Fruit fly (Drosophila melanogaster) whole organism, embryonic: ENCODE data around the gene CG14054.

ENCODE experiments used
- B-H1 ChIP-seq: fragments of 200-800 bp; sonication (Bioruptor generic); IDR thresholded peaks from 3 replicates; pipeline ENCODE4 v1.3.6; 2022; ENCODE audit warnings: missing biosample characterization, missing genetic modification characterization
- BEAF-32 ChIP-seq: fragments of 200-800 bp; sonication (Bioruptor generic); optimal IDR thresholded peaks from 3 replicates; lab custom pipeline; 2017; ENCODE audit warnings: missing biosample characterization, missing genetic modification characterization, mild to moderate bottlenecking, moderate library complexity, missing genetic modification reagents
- CG10274 ChIP-seq: fragments of 200-800 bp; sonication (Bioruptor generic); optimal IDR thresholded peaks from 3 replicates; lab custom pipeline; 2017; ENCODE audit warnings: missing biosample characterization, mild to moderate bottlenecking, missing genetic modification characterization
- CG10321 ChIP-seq: fragments of 200-800 bp; sonication (Bioruptor generic); IDR thresholded peaks from 2 replicates; pipeline ENCODE4 v1.3.6; 2022; ENCODE audit warnings: missing biosample characterization, missing genetic modification characterization
- CG14710 ChIP-seq: fragments of 200-800 bp; sonication (Bioruptor generic); optimal IDR thresholded peaks from 3 replicates; lab custom pipeline; 2019; ENCODE audit warnings: missing biosample characterization, mild to moderate bottlenecking, missing genetic modification characterization, moderate library complexity
- CG15269 ChIP-seq: fragments of 200-800 bp; sonication (Bioruptor generic); optimal IDR thresholded peaks from 2 replicates; lab custom pipeline; 2018; ENCODE audit warnings: missing biosample characterization, mild to moderate bottlenecking, missing genetic modification characterization, moderate library complexity
- CG1603 ChIP-seq: fragments of 200-800 bp; sonication (Bioruptor generic); optimal IDR thresholded peaks from 2 replicates; lab custom pipeline; 2019; ENCODE audit warnings: missing biosample characterization, mild to moderate bottlenecking, missing genetic modification characterization, moderate library complexity
- CG17359 ChIP-seq: fragments of 200-800 bp; sonication (Bioruptor generic); optimal IDR thresholded peaks from 3 replicates; lab custom pipeline; 2018; ENCODE audit warnings: missing biosample characterization, mild to moderate bottlenecking, missing genetic modification characterization, moderate library complexity
- CG34376 ChIP-seq: fragments of 200-800 bp; sonication (Bioruptor generic); optimal IDR thresholded peaks from 2 replicates; lab custom pipeline; 2018; ENCODE audit warnings: missing biosample characterization, mild to moderate bottlenecking, missing genetic modification characterization
- CG42726 ChIP-seq: fragments of 200-800 bp; sonication (Bioruptor generic); IDR thresholded peaks from 2 replicates; pipeline ENCODE4 v1.3.6; 2022; ENCODE audit warnings: missing biosample characterization, missing genetic modification characterization; ENCODE audit not compliant: partially characterized antibody
- CG4404 ChIP-seq: fragments of 200-800 bp; sonication (Bioruptor generic); IDR thresholded peaks from 2 replicates; pipeline ENCODE4 v1.3.6; 2022; ENCODE audit warnings: missing biosample characterization, missing genetic modification characterization
- CG4820 ChIP-seq: fragments of 200-800 bp; sonication (Bioruptor generic); optimal IDR thresholded peaks from 3 replicates; lab custom pipeline; 2016; ENCODE audit warnings: missing biosample characterization, missing genetic modification characterization
- CG7372 ChIP-seq: fragments of 200-800 bp; sonication (Bioruptor generic); IDR thresholded peaks from 2 replicates; pipeline ENCODE4 v1.3.6; 2022; ENCODE audit warnings: missing biosample characterization, missing genetic modification characterization
- CG7928 ChIP-seq: fragments of 200-800 bp; sonication (Bioruptor generic); optimal IDR thresholded peaks from 2 replicates; lab custom pipeline; 2017; ENCODE audit warnings: missing biosample characterization, mild to moderate bottlenecking, missing genetic modification characterization
- CG8290 ChIP-seq, 3 experiments: fragments of 200-800 bp; sonication (Bioruptor generic); optimal IDR thresholded peaks; 2 replicates each; lab custom pipeline; 2016 to 2019; ENCODE audit warnings: missing biosample characterization in 3 of 3, missing genetic modification characterization in 3 of 3, mild to moderate bottlenecking in 2 of 3, moderate library complexity in 1 of 3
- CG8388 ChIP-seq: fragments of 200-800 bp; sonication (Bioruptor generic); optimal IDR thresholded peaks from 2 replicates; lab custom pipeline; 2019; ENCODE audit warnings: missing biosample characterization, mild to moderate bottlenecking, missing genetic modification characterization, moderate library complexity
- CTCF ChIP-seq: fragments of 200-800 bp; sonication (Bioruptor generic); optimal IDR thresholded peaks from 2 replicates; lab custom pipeline; 2017; ENCODE audit warnings: missing biosample characterization, mild to moderate bottlenecking, missing genetic modification characterization, moderate library complexity
- Deaf1 ChIP-seq: fragments of 200-800 bp; optimal IDR thresholded peaks from 3 replicates; lab custom pipeline; 2019; ENCODE audit warnings: missing biosample characterization, mild to moderate bottlenecking, missing genetic modification characterization, moderate library complexity
- Dip2 ChIP-seq: fragments of 200-800 bp; sonication (Bioruptor generic); IDR thresholded peaks from 2 replicates; pipeline ENCODE4 v1.3.6; 2022; ENCODE audit warnings: missing biosample characterization, missing genetic modification characterization
- Doc3 ChIP-seq: fragments of 200-800 bp; sonication (Bioruptor generic); IDR thresholded peaks from 3 replicates; pipeline ENCODE4 v1.3.6; 2022; ENCODE audit warnings: missing biosample characterization, missing genetic modification characterization; ENCODE audit not compliant: partially characterized antibody
- ERR ChIP-seq: fragments of 200-800 bp; sonication (Bioruptor generic); optimal IDR thresholded peaks from 2 replicates; lab custom pipeline; 2016; ENCODE audit warnings: missing biosample characterization, missing genetic modification characterization
- HmgZ ChIP-seq: fragments of 200-800 bp; sonication (Bioruptor generic); optimal IDR thresholded peaks from 2 replicates; lab custom pipeline; 2018; ENCODE audit warnings: missing biosample characterization, mild to moderate bottlenecking, missing genetic modification characterization
- Jarid2 ChIP-seq: fragments of 200-800 bp; sonication (Bioruptor generic); optimal IDR thresholded peaks from 3 replicates; lab custom pipeline; 2017; ENCODE audit warnings: mild to moderate bottlenecking, missing biosample characterization, missing genetic modification reagents, missing genetic modification characterization
- Lim3 ChIP-seq: fragments of 200-800 bp; sonication (Bioruptor generic); IDR thresholded peaks from 2 replicates; pipeline ENCODE4 v1.3.6; 2022; ENCODE audit warnings: missing biosample characterization, missing genetic modification characterization
- NC2α ChIP-seq: fragments of 200-800 bp; sonication (Bioruptor generic); optimal IDR thresholded peaks from 2 replicates; lab custom pipeline; 2016; ENCODE audit warnings: missing biosample characterization, missing genetic modification characterization
- Neu2 ChIP-seq: fragments of 200-800 bp; sonication (Bioruptor generic); optimal IDR thresholded peaks from 3 replicates; lab custom pipeline; 2016; ENCODE audit warnings: missing biosample characterization, missing genetic modification characterization, borderline replicate concordance
- Nf-YA ChIP-seq: fragments of 200-800 bp; sonication (Bioruptor generic); IDR thresholded peaks from 2 replicates; pipeline ENCODE4 v1.3.6; 2022; ENCODE audit warnings: missing biosample characterization, missing genetic modification characterization
- Side ChIP-seq: fragments of 200-800 bp; sonication (Bioruptor generic); optimal IDR thresholded peaks from 2 replicates; lab custom pipeline; 2016; ENCODE audit warnings: missing biosample characterization, missing genetic modification characterization
- ash1 ChIP-seq: fragments of 200-800 bp; sonication (Bioruptor generic); optimal IDR thresholded peaks from 2 replicates; lab custom pipeline; 2018; ENCODE audit warnings: missing biosample characterization, mild to moderate bottlenecking, missing genetic modification characterization
- bcd ChIP-seq: fragments of 200-800 bp; sonication (Bioruptor generic); optimal IDR thresholded peaks from 2 replicates; lab custom pipeline; 2017; ENCODE audit warnings: missing biosample characterization, mild to moderate bottlenecking, missing genetic modification characterization
- corto ChIP-seq: fragments of 200-800 bp; sonication (Bioruptor generic); optimal IDR thresholded peaks from 2 replicates; lab custom pipeline; 2016; ENCODE audit warnings: missing biosample characterization, mild to moderate bottlenecking, missing genetic modification characterization, moderate library complexity
- crc ChIP-seq: fragments of 200-800 bp; sonication (Bioruptor generic); optimal IDR thresholded peaks from 2 replicates; lab custom pipeline; 2016; ENCODE audit warnings: missing biosample characterization, missing genetic modification characterization
- croc ChIP-seq: fragments of 200-800 bp; sonication (Bioruptor generic); conservative IDR thresholded peaks from 3 replicates; pipeline ENCODE4 v1.3.6; 2022; ENCODE audit warnings: missing biosample characterization, missing genetic modification characterization
- dan ChIP-seq: fragments of 200-800 bp; sonication (Bioruptor generic); IDR thresholded peaks from 2 replicates; pipeline ENCODE4 v1.3.6; 2022; ENCODE audit warnings: missing biosample characterization, missing genetic modification characterization
- fru ChIP-seq: fragments of >200 bp; optimal IDR thresholded peaks from 2 replicates; lab custom pipeline; 2017
- ham ChIP-seq: fragments of 200-800 bp; sonication (Bioruptor generic); IDR thresholded peaks from 2 replicates; pipeline ENCODE4 v1.3.6; 2022; ENCODE audit warnings: missing biosample characterization, missing genetic modification characterization
- hkb ChIP-seq, 2 experiments: fragments of 200-800 bp in 1 of 2; fragments of >200 bp in 1 of 2; sonication (Bioruptor generic) in 1 of 2; IDR thresholded peaks in 1 of 2; optimal IDR thresholded peaks in 1 of 2; 2 replicates each; pipeline versions ENCODE4 v1.3.6 to Lab custom; 2017 to 2022; ENCODE audit warnings: missing biosample characterization in 1 of 2, missing genetic modification characterization in 1 of 2
- nom ChIP-seq: fragments of 200-800 bp; sonication (Bioruptor generic); optimal IDR thresholded peaks from 2 replicates; lab custom pipeline; 2017; ENCODE audit warnings: missing biosample characterization, missing genetic modification characterization, mild to moderate bottlenecking, moderate library complexity, missing genetic modification reagents
- p53 ChIP-seq: fragments of 200-800 bp; sonication (Bioruptor generic); optimal IDR thresholded peaks from 2 replicates; lab custom pipeline; 2016; ENCODE audit warnings: missing biosample characterization, missing genetic modification characterization
- phol ChIP-seq: fragments of 200-800 bp; sonication (Bioruptor generic); optimal IDR thresholded peaks from 3 replicates; lab custom pipeline; 2018; ENCODE audit warnings: missing biosample characterization, mild to moderate bottlenecking, missing genetic modification characterization, moderate library complexity
- repo ChIP-seq: fragments of 200-800 bp; sonication (Bioruptor generic); optimal IDR thresholded peaks from 2 replicates; lab custom pipeline; 2016; ENCODE audit warnings: missing biosample characterization, missing genetic modification characterization
- sc ChIP-seq, 3 experiments: fragments of >200 bp in 2 of 3; fragments of 200-800 bp in 1 of 3; sonication (Bioruptor generic) in 1 of 3; optimal IDR thresholded peaks; 2 replicates in 2 of 3; 3 replicates in 1 of 3; lab custom pipeline; 2017; ENCODE audit warnings: mild to moderate bottlenecking in 1 of 3, missing biosample characterization in 1 of 3, missing genetic modification characterization in 1 of 3, missing genetic modification reagents in 1 of 3
- so ChIP-seq: fragments of 200-800 bp; sonication (Bioruptor generic); IDR thresholded peaks from 3 replicates; pipeline ENCODE4 v1.3.6; 2022; ENCODE audit warnings: missing biosample characterization, missing genetic modification characterization
- sob ChIP-seq: fragments of 200-800 bp; sonication (Bioruptor generic); IDR thresholded peaks from 2 replicates; pipeline ENCODE4 v1.3.6; 2022; ENCODE audit warnings: missing biosample characterization, missing genetic modification characterization
- tin ChIP-seq: fragments of 200-800 bp; sonication (Bioruptor generic); optimal IDR thresholded peaks from 3 replicates; lab custom pipeline; 2016; ENCODE audit warnings: missing biosample characterization, missing genetic modification characterization
- twi ChIP-seq: fragments of 200-800 bp; optimal IDR thresholded peaks from 2 replicates; lab custom pipeline; 2019; ENCODE audit warnings: missing biosample characterization, mild to moderate bottlenecking, missing genetic modification characterization, moderate library complexity
- unc-4 ChIP-seq: fragments of 200-800 bp; sonication (Bioruptor generic); IDR thresholded peaks from 2 replicates; pipeline ENCODE4 v1.3.6; 2022; ENCODE audit warnings: missing biosample characterization, missing genetic modification characterization; ENCODE audit not compliant: partially characterized antibody
- vfl ChIP-seq: fragments of 200-800 bp; sonication (Bioruptor generic); optimal IDR thresholded peaks from 2 replicates; lab custom pipeline; 2016; ENCODE audit warnings: missing biosample characterization, missing genetic modification characterization

Gene CG14054

DNA sequence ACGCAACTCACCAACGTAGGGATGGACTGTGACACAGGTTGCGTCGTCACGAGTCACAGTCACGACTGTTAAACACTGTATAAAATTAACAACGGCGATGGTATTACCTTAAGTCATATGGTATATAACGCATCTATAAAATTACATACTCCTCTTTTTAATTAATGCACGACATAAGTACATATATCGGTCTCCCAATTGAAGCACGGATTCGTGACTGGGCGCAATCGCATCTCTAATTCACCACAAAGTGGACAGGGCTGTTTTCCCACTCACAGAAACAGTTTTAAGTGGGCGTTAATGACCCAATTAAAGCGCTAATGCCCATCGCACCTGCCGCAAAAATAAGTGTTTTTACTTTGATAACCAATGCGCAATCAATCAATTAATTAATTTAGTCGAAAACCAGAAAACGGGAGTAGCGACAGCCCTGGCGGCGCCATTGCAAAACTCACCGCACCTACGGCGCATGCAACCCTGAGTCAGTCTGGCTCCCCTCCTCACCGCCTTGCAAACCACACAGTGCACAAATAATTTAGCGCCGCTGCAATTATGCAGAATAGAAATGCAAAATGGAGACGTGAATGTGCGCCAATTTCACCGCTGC, 24.7 kb downstream of the CG14054 start, which contains the start of gene CG4313 (continued):
- TF ChIP-seq CG1603 (tag; lab: Kevin White, UChicago) (peak; percentile 80), CG4404 (GFP tag; lab: Robert Waterston, UW) (peak; percentile 62), CG34376 (peak; percentile 68), ERR (GFP tag; lab: Kevin White, UChicago) (peak; percentile 53), Lim3 (GFP tag; lab: Robert Waterston, UW) (no peak), so (0 out of 3 replicates have a peak, but pooled peaks have one; percentile 26), CG4820 (GFP tag; lab: Kevin White, UChicago) (peak; percentile 65), BEAF-32 (GFP tag; lab: Kevin White, UChicago) (peak; percentile 92), CG10274 (GFP tag; lab: Kevin White, UChicago) (no peak), B-H1 (GFP tag; lab: Robert Waterston, UW) (peak; percentile 37; the same call in 2 of the 3 replicates), Nf-YA (GFP tag; lab: Robert Waterston, UW) (no peak), Deaf1 (tag; lab: Kevin White, UChicago) (peak; percentile 36), phol (tag; lab: Kevin White, UChicago) (peak; percentile 82), nom (GFP tag; lab: Kevin White, UChicago) (no peak), CG7372 (GFP tag; lab: Robert Waterston, UW) (peak; percentile 79), CTCF (GFP tag; lab: Kevin White, UChicago) (no peak), CG15269 (tag; lab: Kevin White, UChicago) (peak; percentile 68), corto (GFP tag; lab: Kevin White, UChicago) (no peak), Dip2 (no peak), hkb (optimal IDR thresholded peaks at IDR 0.05; lab: Kevin White, UChicago) (no peak), hkb (GFP tag; IDR thresholded peaks at IDR 0.05; lab: Robert Waterston, UW) (peak; percentile 49; the same call in 1 of the 2 replicates), CG8388 (GFP tag; lab: Kevin White, UChicago) (peak; percentile 39), bcd (peak; percentile 68), Jarid2 (GFP tag; lab: Kevin White, UChicago) (no peak), ham (GFP tag; lab: Robert Waterston, UW) (no peak), twi (tag; lab: Kevin White, UChicago) (peak; percentile 49), CG17359 (tag; lab: Kevin White, UChicago) (peak; percentile 31), CG7928 (GFP tag; lab: Kevin White, UChicago) (peak; percentile 83), CG10321 (GFP tag; lab: Robert Waterston, UW) (no peak), NC2α (peak; percentile 1), HmgZ (tag; lab: Kevin White, UChicago) (peak; percentile 68), p53 (GFP tag; lab: Kevin White, UChicago) (peak; percentile 69), fru (lab: Kevin White, UChicago) (no peak), tin (GFP tag; lab: Kevin White, UChicago) (peak; percentile 82), sob (GFP tag; lab: Robert Waterston, UW) (peak; percentile 64; the same call in 1 of the 2 replicates), vfl (GFP tag; lab: Kevin White, UChicago) (peak; percentile 31), repo (GFP tag; lab: Kevin White, UChicago) (peak; percentile 52), dan (GFP tag; lab: Robert Waterston, UW) (0 out of 2 replicates have a peak, but pooled peaks have one; percentile 31), Side (GFP tag; lab: Kevin White, UChicago) (peak; percentile 61), CG42726 (GFP tag; lab: Robert Waterston, UW) (peak; percentile 35; the same call in 1 of the 2 replicates), sc (optimal IDR thresholded peaks at IDR 0.05; lab: Kevin White, UChicago) (no peak), sc (GFP tag; optimal IDR thresholded peaks at IDR 0.05; lab: Kevin White, UChicago) (no peak), CG14710 (peak; percentile 70), unc-4 (GFP tag; lab: Robert Waterston, UW) (peak; percentile 86), Doc3 (GFP tag; lab: Robert Waterston, UW) (peak; percentile 92), crc (GFP tag; lab: Kevin White, UChicago) (peak; percentile 46), CG8290 (GFP tag; optimal IDR thresholded peaks at IDR 0.05; lab: Kevin White, UChicago) (peak; percentile 73), CG8290 (tag; optimal IDR thresholded peaks at IDR 0.05; lab: Kevin White, UChicago) (peak in 1 of 2 experiments; percentile 87), ash1 (GFP tag; lab: Kevin White, UChicago) (no peak), Neu2 (GFP tag; lab: Kevin White, UChicago) (no peak), croc (GFP tag; lab: Robert Waterston, UW) (peak; percentile 56; the same call in 1 of the 3 replicates)
